Worm (Caenorhabditis elegans): ENCODE measurements around the gene ubh-3.

Gene ubh-3

ce11 chrV:6538323-6538722 lies 29.7 kb upstream of the ubh-3 start (continued):
- TF ChIP-seq vab-15 (tag; optimal IDR thresholded peaks at IDR 0.05) (no peak), rnt-1 (tag; optimal IDR thresholded peaks at IDR 0.05) (peak; percentile 30), egl-27 (tag; optimal IDR thresholded peaks at IDR 0.05) (no peak), fos-1 (tag; optimal IDR thresholded peaks at IDR 0.05) (no peak)

ce11 chrV:6533030-6533429 lies 24.4 kb upstream of the ubh-3 start, which contains the start of gene hpo-26:
TSS of gene hpo-26 (minus strand) at chrV:6533060.
- no peak for TF ChIP-seq aha-1 (tag; optimal IDR thresholded peaks at IDR 0.05)
- peak in 1 of 2 experiments; percentile 9 for TF ChIP-seq lsy-2 (tag; optimal IDR thresholded peaks at IDR 0.05)
- no peak for TF ChIP-seq mef-2 (tag; optimal IDR thresholded peaks at IDR 0.05)
- peak; percentile 15 for TF ChIP-seq lin-14 (GFP tag; optimal IDR thresholded peaks at IDR 0.05)
- TF ChIP-seq ceh-82 (tag; optimal IDR thresholded peaks at IDR 0.05) = peak in 1 of 3 experiments; percentile 12
- TF ChIP-seq egl-13 (tag; optimal IDR thresholded peaks at IDR 0.05) = no peak
- TF ChIP-seq lin-15B (tag; optimal IDR thresholded peaks at IDR 0.05) = no peak
- TF ChIP-seq nhr-77 (tag; optimal IDR thresholded peaks at IDR 0.05) = peak; percentile 81
- peak; percentile 21 for TF ChIP-seq nhr-71 (tag; optimal IDR thresholded peaks at IDR 0.05)
- no peak for TF ChIP-seq fkh-10 (GFP tag; optimal IDR thresholded peaks at IDR 0.05)

ce11 chrV:6524757-6525156 lies 16.2 kb upstream of the ubh-3 start, which contains the start of gene acs-1:
TSS of gene acs-1 (plus strand) at chrV:6524989.
- TF ChIP-seq pqm-1 (tag; optimal IDR thresholded peaks at IDR 0.05) = peak; percentile 84
- no peak for TF ChIP-seq efl-1 (optimal IDR thresholded peaks at IDR 0.05)
- TF ChIP-seq efl-1 (GFP tag; optimal IDR thresholded peaks at IDR 0.05 in 1 of 2) = peak in 1 of 2 experiments; percentile 59
- TF ChIP-seq C16A3.4 (tag; optimal IDR thresholded peaks at IDR 0.05) = no peak
- TF ChIP-seq elt-2 (tag; optimal IDR thresholded peaks at IDR 0.05) = peak; percentile 93

- TF ChIP-seq blmp-1 (tag; optimal IDR thresholded peaks at IDR 0.05) (peak; percentile 56), F16B12.6 (tag; optimal IDR thresholded peaks at IDR 0.05) (no peak), vab-15 (tag; optimal IDR thresholded peaks at IDR 0.05) (no peak), lin-13 (GFP tag; optimal IDR thresholded peaks at IDR 0.05) (no peak), hpl-2 (GFP tag; optimal IDR thresholded peaks at IDR 0.05) (no peak), pqm-1 (tag; optimal IDR thresholded peaks at IDR 0.05) (peak; percentile 35), lin-14 (GFP tag; optimal IDR thresholded peaks at IDR 0.05) (peak; percentile 25), aly-2 (tag; optimal IDR thresholded peaks at IDR 0.05) (no peak), unc-30 (tag; optimal IDR thresholded peaks at IDR 0.05) (no peak), lir-3 (tag; optimal IDR thresholded peaks at IDR 0.05; ENCODE audit: poor library complexity) (no peak), unc-130 (tag; optimal IDR thresholded peaks at IDR 0.05) (no peak), rnt-1 (tag; optimal IDR thresholded peaks at IDR 0.05) (no peak), elt-3 (tag; optimal IDR thresholded peaks at IDR 0.05) (peak in 1 of 6 experiments; percentile 22), fos-1 (tag; optimal IDR thresholded peaks at IDR 0.05) (no peak), nhr-28 (tag; optimal IDR thresholded peaks at IDR 0.05) (no peak), pag-3 (tag; optimal IDR thresholded peaks at IDR 0.05; ENCODE audit: borderline replicate concordance, insufficient read depth) (no peak), dpl-1 (GFP tag; optimal IDR thresholded peaks at IDR 0.05) (no peak), sox-4 (tag; optimal IDR thresholded peaks at IDR 0.05) (no peak), nhr-85 (tag) (peak; percentile 70), nhr-47 (tag; optimal IDR thresholded peaks at IDR 0.05) (no peak), unc-98 (GFP tag; IDR thresholded peaks at IDR 0.05) (no peak), elt-2 (tag; optimal IDR thresholded peaks at IDR 0.05) (peak; percentile 72), mep-1 (tag; optimal IDR thresholded peaks at IDR 0.05) (no peak)
Observed at ce11 chrV:6522879-6523497, 14.4 kb upstream of the ubh-3 start.
